Fruit fly (Drosophila melanogaster) whole organism, wandering third instar larva: Measurements from ENCODE around the gene CG32537.

ENCODE experiments used
- dsf ChIP-seq: sonication (Bioruptor generic); optimal IDR thresholded peaks from 2 replicates; lab custom pipeline; 2016; ENCODE audit warnings: missing biosample characterization, missing genetic modification characterization, borderline replicate concordance
- pan ChIP-seq: fragments of >200 bp; optimal IDR thresholded peaks from 2 replicates; lab custom pipeline; 2017
- usp ChIP-seq: fragments of >200 bp; optimal IDR thresholded peaks from 2 replicates; lab custom pipeline; 2017; ENCODE audit warnings: missing biosample characterization, missing genetic modification characterization

DNA sequence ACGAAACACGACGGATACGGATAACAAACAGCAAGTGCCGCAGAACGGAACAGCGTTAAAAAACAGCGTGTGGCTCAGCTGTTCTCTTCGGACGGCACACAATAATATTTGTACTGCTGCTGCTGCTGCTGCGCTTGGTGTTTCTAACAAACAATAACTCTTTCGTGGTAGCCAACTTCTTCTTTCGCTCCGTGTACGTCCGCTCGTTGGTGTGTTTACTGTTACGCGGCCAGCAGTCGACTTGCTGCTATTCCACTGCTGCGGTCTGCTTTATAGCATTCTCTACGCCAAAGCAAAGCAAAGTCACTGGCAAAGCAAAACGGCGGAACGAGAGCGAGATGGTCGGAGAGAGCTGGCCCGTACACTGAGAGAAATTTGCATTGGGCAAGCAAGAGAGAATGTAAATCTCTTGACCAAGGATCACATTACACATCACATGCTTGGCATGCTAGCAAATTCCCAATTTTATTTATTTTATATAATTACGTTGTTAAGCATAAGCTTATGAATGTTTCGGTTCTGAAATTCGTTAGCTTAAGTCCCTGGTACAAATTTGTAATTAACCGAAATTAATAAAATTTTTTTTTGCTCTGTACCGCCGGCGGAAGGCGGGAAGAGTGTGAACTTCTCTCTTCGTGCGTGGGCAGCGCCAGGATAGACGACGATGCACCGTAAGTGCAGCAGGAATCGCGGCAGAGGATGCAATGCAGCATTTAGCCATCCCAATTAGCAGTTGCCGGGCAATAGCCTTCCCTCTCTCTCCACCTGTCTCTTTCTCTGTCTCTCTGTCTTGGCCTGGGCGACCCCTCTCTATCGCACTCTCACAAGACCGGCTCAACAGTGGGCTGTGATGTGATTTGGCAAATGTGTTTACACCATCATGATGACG lies 45.7 kb upstream of the CG32537 start, which contains the start of gene out:
- TF ChIP-seq pan (lab: Kevin White, UChicago) (no peak), usp (GFP tag; lab: Kevin White, UChicago) (no peak), dsf (GFP tag; lab: Kevin White, UChicago) (no peak)
